Fruit fly (Drosophila melanogaster) whole organism, embryonic: ENCODE measurements around the gene moody.

Source experiments
- ATbp ChIP-seq: fragments of 200-800 bp; sonication (Bioruptor generic); optimal IDR thresholded peaks from 2 replicates; lab custom pipeline; 2017; ENCODE audit warnings: missing biosample characterization, mild to moderate bottlenecking, missing genetic modification characterization, missing genetic modification reagents
- Ada2b ChIP-seq: fragments of 200-800 bp; sonication (Bioruptor generic); IDR thresholded peaks from 2 replicates; pipeline ENCODE4 v1.3.6; 2022; ENCODE audit warnings: missing biosample characterization, missing genetic modification characterization
- Atf3 ChIP-seq: fragments of 200-800 bp; sonication (Bioruptor generic); optimal IDR thresholded peaks from 3 replicates; lab custom pipeline; 2016; ENCODE audit warnings: missing biosample characterization, missing genetic modification characterization
- CG11696 ChIP-seq: fragments of 200-800 bp; sonication (Bioruptor generic); IDR thresholded peaks from 2 replicates; pipeline ENCODE4 v1.3.6; 2022; ENCODE audit warnings: missing biosample characterization, missing genetic modification characterization
- CG13123 ChIP-seq: fragments of 200-800 bp; sonication (Bioruptor generic); optimal IDR thresholded peaks from 2 replicates; lab custom pipeline; 2016; ENCODE audit warnings: missing biosample characterization, missing genetic modification characterization
- CG13287 ChIP-seq: fragments of 200-800 bp; sonication (Bioruptor generic); IDR thresholded peaks from 2 replicates; pipeline ENCODE4 v1.3.6; 2022; ENCODE audit warnings: missing biosample characterization, missing genetic modification characterization; ENCODE audit not compliant: partially characterized antibody
- CG14441 ChIP-seq: fragments of 200-800 bp; sonication (Bioruptor generic); IDR thresholded peaks from 2 replicates; pipeline ENCODE4 v1.3.6; 2022; ENCODE audit warnings: missing biosample characterization, missing genetic modification characterization
- CG15269 ChIP-seq: fragments of 200-800 bp; sonication (Bioruptor generic); optimal IDR thresholded peaks from 2 replicates; lab custom pipeline; 2018; ENCODE audit warnings: missing biosample characterization, mild to moderate bottlenecking, missing genetic modification characterization, moderate library complexity
- CG15514 ChIP-seq: fragments of 200-800 bp; sonication (Bioruptor generic); optimal IDR thresholded peaks from 3 replicates; lab custom pipeline; 2017; ENCODE audit warnings: missing biosample characterization, missing genetic modification characterization, mild to moderate bottlenecking, moderate library complexity, missing genetic modification reagents
- CG15696 ChIP-seq: fragments of 200-800 bp; sonication (Bioruptor generic); optimal IDR thresholded peaks from 2 replicates; lab custom pipeline; 2019; ENCODE audit warnings: missing biosample characterization, mild to moderate bottlenecking, missing genetic modification characterization, moderate library complexity
- CG16863 ChIP-seq: fragments of 200-800 bp; sonication (Bioruptor generic); optimal IDR thresholded peaks from 3 replicates; lab custom pipeline; 2016; ENCODE audit warnings: missing biosample characterization, missing genetic modification characterization
- CG17568 ChIP-seq: fragments of 200-800 bp; sonication (Bioruptor generic); optimal IDR thresholded peaks from 2 replicates; lab custom pipeline; 2018; ENCODE audit warnings: missing biosample characterization, mild to moderate bottlenecking, missing genetic modification characterization, moderate library complexity
- CG17829 ChIP-seq: fragments of 200-800 bp; optimal IDR thresholded peaks from 2 replicates; lab custom pipeline; 2019; ENCODE audit warnings: missing biosample characterization, mild to moderate bottlenecking, missing genetic modification characterization, moderate library complexity
- CG32532 ChIP-seq: fragments of 200-800 bp; sonication (Bioruptor generic); IDR thresholded peaks from 2 replicates; pipeline ENCODE4 v1.3.6; 2022; ENCODE audit warnings: missing biosample characterization, missing genetic modification characterization
- CG3281 ChIP-seq: fragments of 200-800 bp; sonication (Bioruptor generic); optimal IDR thresholded peaks from 3 replicates; lab custom pipeline; 2017; ENCODE audit warnings: missing biosample characterization, mild to moderate bottlenecking, missing genetic modification characterization
- CG4282 ChIP-seq: fragments of 200-800 bp; sonication (Bioruptor generic); optimal IDR thresholded peaks from 2 replicates; lab custom pipeline; 2016; ENCODE audit warnings: missing biosample characterization, missing genetic modification characterization
- CG5180 ChIP-seq: fragments of 200-800 bp; sonication (Bioruptor generic); optimal IDR thresholded peaks from 3 replicates; lab custom pipeline; 2017; ENCODE audit warnings: missing biosample characterization, missing genetic modification characterization, mild to moderate bottlenecking, moderate library complexity, missing genetic modification reagents
- CG5953 ChIP-seq: fragments of 200-800 bp; sonication (Bioruptor generic); IDR thresholded peaks from 2 replicates; pipeline ENCODE4 v1.3.6; 2022; ENCODE audit warnings: missing biosample characterization, missing genetic modification characterization
- CG6254 ChIP-seq: fragments of 200-800 bp; sonication (Bioruptor generic); optimal IDR thresholded peaks from 3 replicates; lab custom pipeline; 2017; ENCODE audit warnings: mild to moderate bottlenecking, missing biosample characterization, missing genetic modification reagents, missing genetic modification characterization
- CG6854 ChIP-seq: fragments of 200-800 bp; sonication (Bioruptor generic); optimal IDR thresholded peaks from 3 replicates; lab custom pipeline; 2017; ENCODE audit warnings: missing biosample characterization, mild to moderate bottlenecking, missing genetic modification characterization
- CG8478 ChIP-seq: fragments of >200 bp; optimal IDR thresholded peaks from 2 replicates; lab custom pipeline; 2018
- CG9932 ChIP-seq: fragments of 200-800 bp; sonication (Bioruptor generic); IDR thresholded peaks from 2 replicates; pipeline ENCODE4 v1.3.6; 2022; ENCODE audit warnings: missing biosample characterization, missing genetic modification characterization
- HLH3B ChIP-seq: fragments of 200-800 bp; sonication (Bioruptor generic); IDR thresholded peaks from 2 replicates; pipeline ENCODE4 v1.3.6; 2022; ENCODE audit warnings: missing biosample characterization, missing genetic modification characterization
- Jarid2 ChIP-seq: fragments of 200-800 bp; sonication (Bioruptor generic); optimal IDR thresholded peaks from 3 replicates; lab custom pipeline; 2017; ENCODE audit warnings: mild to moderate bottlenecking, missing biosample characterization, missing genetic modification reagents, missing genetic modification characterization
- Meics ChIP-seq: fragments of 200-800 bp; sonication (Bioruptor generic); optimal IDR thresholded peaks from 2 replicates; lab custom pipeline; 2017; ENCODE audit warnings: missing biosample characterization, mild to moderate bottlenecking, missing genetic modification characterization
- Side ChIP-seq: fragments of 200-800 bp; sonication (Bioruptor generic); optimal IDR thresholded peaks from 2 replicates; lab custom pipeline; 2016; ENCODE audit warnings: missing biosample characterization, missing genetic modification characterization
- Tbp ChIP-seq: fragments of >200 bp; optimal IDR thresholded peaks from 2 replicates; lab custom pipeline; 2018; ENCODE audit warnings: missing biosample characterization, missing genetic modification characterization
- Xbp1 ChIP-seq: fragments of 200-800 bp; sonication (Bioruptor generic); optimal IDR thresholded peaks from 3 replicates; lab custom pipeline; 2016; ENCODE audit warnings: missing biosample characterization, mild to moderate bottlenecking, missing genetic modification characterization
- aop ChIP-seq: fragments of 200-800 bp; sonication (Bioruptor generic); IDR thresholded peaks from 2 replicates; pipeline ENCODE4 v1.3.6; 2022; ENCODE audit warnings: missing biosample characterization, missing genetic modification characterization
- cas ChIP-seq: fragments of 200-800 bp; sonication (Bioruptor generic); IDR thresholded peaks from 2 replicates; pipeline ENCODE4 v1.3.6; 2022; ENCODE audit warnings: missing biosample characterization, missing genetic modification characterization
- chinmo ChIP-seq: fragments of 200-800 bp; sonication (Bioruptor generic); IDR thresholded peaks from 4 replicates; pipeline ENCODE4 v1.3.6; 2022; ENCODE audit warnings: missing biosample characterization, missing genetic modification characterization; ENCODE audit not compliant: partially characterized antibody
- chm ChIP-seq: fragments of 200-800 bp; sonication (Bioruptor generic); IDR thresholded peaks from 2 replicates; pipeline ENCODE4 v1.3.6; 2022; ENCODE audit warnings: missing biosample characterization, missing genetic modification characterization
- ci ChIP-seq: fragments of 200-800 bp; sonication (Bioruptor generic); IDR thresholded peaks from 3 replicates; pipeline ENCODE4 v1.3.6; 2022; ENCODE audit warnings: missing biosample characterization, missing genetic modification characterization
- disco-r ChIP-seq: fragments of 200-800 bp; sonication (Bioruptor generic); optimal IDR thresholded peaks from 2 replicates; lab custom pipeline; 2016; ENCODE audit warnings: missing biosample characterization, missing genetic modification characterization
- fd64A ChIP-seq: fragments of 200-800 bp; sonication (Bioruptor generic); optimal IDR thresholded peaks from 3 replicates; lab custom pipeline; 2018; ENCODE audit warnings: missing biosample characterization, mild to moderate bottlenecking, missing genetic modification characterization
- fd96Cb ChIP-seq: fragments of 200-800 bp; sonication (Bioruptor generic); optimal IDR thresholded peaks from 2 replicates; lab custom pipeline; 2018; ENCODE audit warnings: missing biosample characterization, mild to moderate bottlenecking, missing genetic modification characterization, moderate library complexity
- fu2 ChIP-seq: fragments of 200-800 bp; sonication (Bioruptor generic); optimal IDR thresholded peaks from 2 replicates; lab custom pipeline; 2016; ENCODE audit warnings: missing biosample characterization, missing genetic modification characterization
- grau ChIP-seq: fragments of 200-800 bp; optimal IDR thresholded peaks from 3 replicates; lab custom pipeline; 2019; ENCODE audit warnings: missing biosample characterization, mild to moderate bottlenecking, missing genetic modification characterization, moderate library complexity
- ind ChIP-seq: fragments of 200-800 bp; sonication (Bioruptor generic); optimal IDR thresholded peaks from 3 replicates; lab custom pipeline; 2016; ENCODE audit warnings: missing biosample characterization, missing genetic modification characterization
- jing ChIP-seq: fragments of 200-800 bp; sonication (Bioruptor generic); optimal IDR thresholded peaks from 2 replicates; lab custom pipeline; 2018; ENCODE audit warnings: missing biosample characterization, mild to moderate bottlenecking, missing genetic modification characterization
- jumu ChIP-seq: fragments of 200-800 bp; sonication (Bioruptor generic); optimal IDR thresholded peaks from 3 replicates; lab custom pipeline; 2016; ENCODE audit warnings: missing biosample characterization, missing genetic modification characterization
- ken ChIP-seq: fragments of 200-800 bp; sonication (Bioruptor generic); IDR thresholded peaks from 3 replicates; pipeline ENCODE4 v1.3.6; 2022; ENCODE audit warnings: missing biosample characterization, missing genetic modification characterization
- kni ChIP-seq: fragments of 200-800 bp; sonication (Bioruptor generic); optimal IDR thresholded peaks from 3 replicates; lab custom pipeline; 2017; ENCODE audit warnings: mild to moderate bottlenecking, missing biosample characterization, missing genetic modification reagents, missing genetic modification characterization
- lola ChIP-seq, 3 experiments: fragments of >200 bp in 2 of 3; fragments of 200-800 bp in 1 of 3; sonication (Bioruptor generic) in 1 of 3; optimal IDR thresholded peaks; 2 replicates each; lab custom pipeline; 2017 to 2019; ENCODE audit warnings: missing biosample characterization in 3 of 3, missing genetic modification characterization in 3 of 3, mild to moderate bottlenecking in 1 of 3, moderate library complexity in 1 of 3
- ro ChIP-seq: fragments of 200-800 bp; sonication (Bioruptor generic); IDR thresholded peaks from 2 replicates; pipeline ENCODE4 v1.3.6; 2022; ENCODE audit warnings: missing biosample characterization, missing genetic modification characterization
- row ChIP-seq: fragments of 200-800 bp; sonication (Bioruptor generic); IDR thresholded peaks from 3 replicates; pipeline ENCODE4 v1.3.6; 2022; ENCODE audit warnings: missing biosample characterization, missing genetic modification characterization
- run ChIP-seq: fragments of 200-800 bp; sonication (Bioruptor generic); optimal IDR thresholded peaks from 3 replicates; lab custom pipeline; 2018; ENCODE audit warnings: missing biosample characterization, mild to moderate bottlenecking, missing genetic modification characterization
- sna ChIP-seq: fragments of 200-800 bp; sonication (Bioruptor generic); IDR thresholded peaks from 2 replicates; pipeline ENCODE4 v1.3.6; 2022; ENCODE audit warnings: missing biosample characterization, missing genetic modification characterization; ENCODE audit not compliant: partially characterized antibody
- sr ChIP-seq: fragments of 200-800 bp; sonication (Bioruptor generic); IDR thresholded peaks from 3 replicates; pipeline ENCODE4 v1.3.6; 2022; ENCODE audit warnings: missing biosample characterization, missing genetic modification characterization
- tgo ChIP-seq: fragments of 200-800 bp; sonication (Bioruptor generic); IDR thresholded peaks from 3 replicates; pipeline ENCODE4 v1.3.6; 2022; ENCODE audit warnings: missing biosample characterization, missing genetic modification characterization
- tna ChIP-seq: fragments of 200-800 bp; sonication (Bioruptor generic); IDR thresholded peaks from 2 replicates; pipeline ENCODE4 v1.3.6; 2022; ENCODE audit warnings: missing biosample characterization, missing genetic modification characterization; ENCODE audit not compliant: partially characterized antibody

The moody gene

DNA sequence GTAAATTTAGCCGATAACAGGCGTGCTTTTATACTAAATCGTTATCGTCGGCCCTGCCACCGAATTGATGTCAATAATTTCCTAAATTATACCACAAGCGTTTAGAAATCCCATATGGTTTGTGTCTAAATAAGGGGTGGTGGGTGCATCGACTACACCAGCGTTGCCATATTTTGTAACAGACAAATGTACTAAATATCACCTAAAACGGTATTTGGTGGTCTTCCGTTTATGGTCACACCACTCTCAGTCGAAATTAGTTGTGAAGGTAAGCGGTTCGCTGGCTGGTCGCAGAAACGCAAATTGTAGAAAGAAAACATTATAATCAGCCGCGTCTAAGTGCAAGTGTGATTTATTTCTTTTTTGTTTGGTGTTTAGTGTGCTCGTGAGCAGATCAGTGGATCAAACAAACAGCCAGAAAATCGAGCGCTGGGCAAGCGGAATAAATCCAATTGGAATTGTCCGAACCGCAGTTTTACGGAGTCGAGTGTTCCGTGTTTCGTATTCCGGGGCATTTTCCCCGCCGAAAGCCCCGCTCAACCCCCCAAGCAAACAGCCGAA is 30.5 kb upstream of the moody start, which contains the start of the genes CG16903 and Unc-76 (continued):
- TF ChIP-seq ro (GFP tag; lab: Robert Waterston, UW) (no peak), fd96Cb (tag; lab: Kevin White, UChicago) (no peak), lola (GFP tag; optimal IDR thresholded peaks at IDR 0.05; lab: Kevin White, UChicago) (peak in 1 of 3 experiments; percentile 1), CG15269 (peak; percentile 38), tgo (GFP tag; lab: Robert Waterston, UW) (no peak), chm (GFP tag; lab: Robert Waterston, UW) (peak; percentile 78), tna (GFP tag; lab: Robert Waterston, UW) (no peak), run (peak; percentile 29), CG3281 (GFP tag; lab: Kevin White, UChicago) (peak; percentile 36), disco-r (GFP tag; lab: Kevin White, UChicago) (no peak), CG13287 (peak; percentile 67), chinmo (GFP tag; lab: Robert Waterston, UW) (peak; percentile 70; the same call in 1 of the 4 replicates), sna (GFP tag; lab: Robert Waterston, UW) (no peak), CG5180 (peak; percentile 27), kni (GFP tag; lab: Kevin White, UChicago) (no peak), Atf3 (no peak), Xbp1 (peak; percentile 5), jumu (peak; percentile 14), fd64A (GFP tag; lab: Kevin White, UChicago) (peak; percentile 31), CG11696 (GFP tag; lab: Robert Waterston, UW) (no peak), row (GFP tag; lab: Robert Waterston, UW) (peak; percentile 29; the same call in 1 of the 3 replicates), ind (GFP tag; lab: Kevin White, UChicago) (no peak), fu2 (GFP tag; lab: Kevin White, UChicago) (peak; percentile 6), ATbp (GFP tag; lab: Kevin White, UChicago) (no peak), cas (GFP tag; lab: Robert Waterston, UW) (no peak), aop (GFP tag; lab: Robert Waterston, UW) (no peak), grau (tag; lab: Kevin White, UChicago) (peak; percentile 51), CG5953 (GFP tag; lab: Robert Waterston, UW) (no peak), Jarid2 (GFP tag; lab: Kevin White, UChicago) (peak; percentile 96), CG17568 (no peak), CG16863 (no peak), jing (no peak), ken (GFP tag; lab: Robert Waterston, UW) (no peak), CG15696 (tag; lab: Kevin White, UChicago) (peak; percentile 15), CG15514 (peak; percentile 85), CG14441 (GFP tag; lab: Robert Waterston, UW) (no peak), Ada2b (GFP tag; lab: Robert Waterston, UW) (no peak), CG13123 (GFP tag; lab: Kevin White, UChicago) (no peak), Meics (GFP tag; lab: Kevin White, UChicago) (peak; percentile 34), sr (GFP tag; lab: Robert Waterston, UW) (0 out of 3 replicates have a peak, but pooled peaks have one; percentile 7), HLH3B (GFP tag; lab: Robert Waterston, UW) (no peak), CG9932 (GFP tag; lab: Robert Waterston, UW) (peak; percentile 37; the same call in 1 of the 2 replicates), ci (GFP tag; lab: Robert Waterston, UW) (peak; percentile 74), CG32532 (GFP tag; lab: Robert Waterston, UW) (peak; percentile 52), CG17829 (tag; lab: Kevin White, UChicago) (peak; percentile 71), CG4282 (GFP tag; lab: Kevin White, UChicago) (peak; percentile 40), CG8478 (lab: Kevin White, UChicago) (no peak), Side (GFP tag; lab: Kevin White, UChicago) (no peak), CG6254 (GFP tag; lab: Kevin White, UChicago) (peak; percentile 7), Tbp (GFP tag; lab: Kevin White, UChicago) (no peak), CG6854 (GFP tag; lab: Kevin White, UChicago) (peak; percentile 31)
